Worm (Caenorhabditis elegans) whole organism, midembryonic: Measurements from ENCODE around the gene nlp-66.

Experiments used
- cog-1 ChIP-seq: sonication (generic microtip); optimal IDR thresholded peaks from 2 replicates; lab custom pipeline; 2016; ENCODE audit warnings: missing genetic modification characterization, missing compliant biosample characterization
- flt-1 ChIP-seq: fragments of 200-800 bp; sonication (Bioruptor generic); IDR thresholded peaks from 2 replicates; pipeline ENCODE4 v1.3.6; 2022; ENCODE audit warnings: missing genetic modification characterization, missing compliant biosample characterization
- klf-2 ChIP-seq: fragments of 200-800 bp; sonication (Bioruptor generic); conservative IDR thresholded peaks from 2 replicates; pipeline ENCODE4 v1.3.6; 2022; ENCODE audit warnings: missing genetic modification reagents, missing genetic modification characterization, missing compliant biosample characterization
- med-1 ChIP-seq: sonication (generic microtip); optimal IDR thresholded peaks from 2 replicates; lab custom pipeline; 2017; ENCODE audit warnings: missing genetic modification characterization, mild to moderate bottlenecking, missing compliant biosample characterization, antibody characterized with exemption, missing genetic modification reagents; ENCODE audit not compliant: insufficient read depth
- ztf-23 ChIP-seq: fragments of 200-800 bp; sonication (Bioruptor generic); IDR thresholded peaks from 2 replicates; pipeline ENCODE4 v1.3.6; 2022; ENCODE audit warnings: missing genetic modification reagents, missing genetic modification characterization, missing compliant biosample characterization

ce11 chrX:11132260-11132659, 15.6 kb upstream of the nlp-66 start:
- TF ChIP-seq flt-1 (GFP tag; lab: Robert Waterston, UW) = no peak
- TF ChIP-seq ztf-23 (GFP tag; lab: Robert Waterston, UW) = no peak
- TF ChIP-seq cog-1 (tag; lab: Kevin White, UChicago) = no peak
- TF ChIP-seq med-1 (GFP tag; lab: Kevin White, UChicago) = no peak
- no peak for TF ChIP-seq klf-2 (GFP tag; lab: Robert Waterston, UW)
